Fruit fly (Drosophila melanogaster) whole organism, prepupa: ENCODE measurements around the gene CG43288.

Source experiments
- Blimp-1 ChIP-seq: fragments of 200-800 bp; sonication (Bioruptor generic); optimal IDR thresholded peaks from 3 replicates; lab custom pipeline; 2017; ENCODE audit warnings: missing biosample characterization, missing genetic modification characterization, mild to moderate bottlenecking, moderate library complexity, missing genetic modification reagents
- CG11762 ChIP-seq: fragments of 200-800 bp; sonication (Bioruptor generic); optimal IDR thresholded peaks from 3 replicates; lab custom pipeline; 2016; ENCODE audit warnings: missing biosample characterization, missing genetic modification characterization; ENCODE audit not compliant: insufficient read depth
- CG11902 ChIP-seq: fragments of 200-800 bp; sonication (Bioruptor generic); optimal IDR thresholded peaks from 3 replicates; lab custom pipeline; 2016; ENCODE audit warnings: missing biosample characterization, missing genetic modification characterization
- CG31627 ChIP-seq: fragments of 200-800 bp; sonication (Bioruptor generic); optimal IDR thresholded peaks from 3 replicates; lab custom pipeline; 2016; ENCODE audit warnings: missing biosample characterization, missing genetic modification characterization
- Eip78C ChIP-seq: fragments of 200-800 bp; sonication (Bioruptor generic); peaks from one replicate; lab custom pipeline; 2016; ENCODE audit warnings: missing biosample characterization, missing genetic modification characterization
- Gug ChIP-seq: fragments of 200-800 bp; sonication (Bioruptor generic); IDR thresholded peaks from 2 replicates; pipeline ENCODE4 v1.3.6; 2022; ENCODE audit warnings: missing biosample characterization, missing genetic modification characterization
- Hr39 ChIP-seq: fragments of 200-800 bp; sonication (Bioruptor generic); optimal IDR thresholded peaks from 2 replicates; lab custom pipeline; 2016; ENCODE audit warnings: missing biosample characterization, missing genetic modification characterization
- OdsH ChIP-seq: fragments of 200-800 bp; sonication (Bioruptor generic); optimal IDR thresholded peaks from 3 replicates; lab custom pipeline; 2016; ENCODE audit warnings: missing biosample characterization, missing genetic modification characterization
- acj6 ChIP-seq: fragments of 200-800 bp; sonication (Bioruptor generic); optimal IDR thresholded peaks from 3 replicates; lab custom pipeline; 2016; ENCODE audit warnings: missing biosample characterization, missing genetic modification characterization
- salr ChIP-seq, 2 experiments: fragments of 200-800 bp; sonication (Bioruptor generic); optimal IDR thresholded peaks; 3 replicates each; lab custom pipeline; 2016 to 2018; ENCODE audit warnings: missing biosample characterization in 2 of 2, missing genetic modification characterization in 2 of 2, mild to moderate bottlenecking in 1 of 2

DNA sequence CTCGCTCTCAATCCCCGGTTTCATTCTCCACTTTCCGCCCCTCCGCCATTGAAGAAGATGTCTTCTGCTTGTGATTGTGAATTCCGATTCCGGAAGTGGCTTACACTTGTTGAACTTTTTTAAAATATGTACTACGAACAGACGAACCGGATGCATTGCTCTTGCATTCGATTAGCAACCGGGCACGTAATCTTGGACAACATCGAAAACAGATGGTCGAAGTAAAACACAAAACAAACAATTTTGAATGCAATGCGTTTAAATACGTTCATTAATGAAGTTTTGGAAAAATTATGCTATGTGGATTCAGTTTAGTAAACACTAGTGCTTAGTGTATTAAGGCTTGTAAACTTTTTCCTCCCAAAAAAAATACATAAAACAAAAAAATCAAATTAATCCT, 33.2 kb downstream of the CG43288 start, which contains the start of gene Muc4B:
- TF ChIP-seq OdsH (GFP tag; lab: Kevin White, UChicago) (no peak), Eip78C (GFP tag; lab: Kevin White, UChicago) (no peak), salr (GFP tag; optimal IDR thresholded peaks at IDR 0.05; lab: Kevin White, UChicago) (no peak), CG11902 (no peak), Blimp-1 (no peak), Gug (GFP tag; lab: Robert Waterston, UW) (no peak), CG31627 (no peak), Hr39 (no peak), acj6 (GFP tag; lab: Kevin White, UChicago) (no peak), CG11762 (GFP tag; lab: Kevin White, UChicago) (no peak)
